Fruit fly (Drosophila melanogaster): ENCODE results near the gene CG9396.
A peak's percentile ranks its signal among the peaks of the same experiment; 100 is the strongest.

The CG9396 gene

dm6 chr3R:9559413-9560014 lies 11.9 kb downstream of the CG9396 start, which contains the start of the genes AP-1mu and MBD-like (continued):
- TF ChIP-seq Scr (GFP tag; IDR thresholded peaks at IDR 0.05; ENCODE audit: partially characterized antibody), result peak; percentile 56
- no peak for TF ChIP-seq yki (optimal IDR thresholded peaks at IDR 0.05)
- peak; percentile 70 for TF ChIP-seq CHES-1-like (GFP tag; optimal IDR thresholded peaks at IDR 0.05)
- TF ChIP-seq CG12744 (GFP tag; optimal IDR thresholded peaks at IDR 0.05), result no peak
- TF ChIP-seq Gsc (GFP tag; IDR thresholded peaks at IDR 0.05), result no peak
- TF ChIP-seq Ets97D (GFP tag; optimal IDR thresholded peaks at IDR 0.05), result peak; percentile 61
- no peak for TF ChIP-seq sqz (GFP tag; optimal IDR thresholded peaks at IDR 0.05)
- peak; percentile 64 for TF ChIP-seq CG10543 (GFP tag; optimal IDR thresholded peaks at IDR 0.05)
- no peak for TF ChIP-seq usp (GFP tag; optimal IDR thresholded peaks at IDR 0.05)
- peak; percentile 46 for TF ChIP-seq CG7556 (GFP tag; optimal IDR thresholded peaks at IDR 0.05)
- TF ChIP-seq CG3407 (GFP tag; optimal IDR thresholded peaks at IDR 0.05), result no peak
- peak; percentile 64 for TF ChIP-seq Bdp1 (GFP tag; optimal IDR thresholded peaks at IDR 0.05)
- TF ChIP-seq zfh1 (GFP tag; IDR thresholded peaks at IDR 0.05), result peak; percentile 49; the same call in 2 of the 3 replicates
- TF ChIP-seq crp (GFP tag; optimal IDR thresholded peaks at IDR 0.05), result peak in 1 of 2 experiments; percentile 76
- peak; percentile 9 for TF ChIP-seq her (GFP tag; optimal IDR thresholded peaks at IDR 0.05)
- TF ChIP-seq zfh2 (GFP tag; optimal IDR thresholded peaks at IDR 0.05), result peak; percentile 81
- TF ChIP-seq CG10959 (GFP tag; IDR thresholded peaks at IDR 0.05), result no peak
- TF ChIP-seq CG18764 (GFP tag; optimal IDR thresholded peaks at IDR 0.05), result peak; percentile 28
- TF ChIP-seq psq (GFP tag; optimal IDR thresholded peaks at IDR 0.05), result no peak
- TF ChIP-seq gsb-n (tag; optimal IDR thresholded peaks at IDR 0.05), result no peak
- peak; percentile 27 for TF ChIP-seq CG8388 (GFP tag; optimal IDR thresholded peaks at IDR 0.05)
- peak; percentile 65; the same call in 2 of the 3 replicates for TF ChIP-seq ken (GFP tag; IDR thresholded peaks at IDR 0.05)
- no peak for TF ChIP-seq abd-A (tag; optimal IDR thresholded peaks at IDR 0.05)
- no peak for TF ChIP-seq cwo (GFP tag; optimal IDR thresholded peaks at IDR 0.05)
- TF ChIP-seq Hmr (GFP tag; optimal IDR thresholded peaks at IDR 0.05), result peak; percentile 64
- TF ChIP-seq CG7745 (tag; optimal IDR thresholded peaks at IDR 0.05), result no peak
- TF ChIP-seq YL-1 (GFP tag; optimal IDR thresholded peaks at IDR 0.05), result peak; percentile 83
- TF ChIP-seq Fer3 (tag; optimal IDR thresholded peaks at IDR 0.05), result peak; percentile 53
- peak; percentile 47 for TF ChIP-seq CG3281 (GFP tag; optimal IDR thresholded peaks at IDR 0.05)
- peak; percentile 22 for TF ChIP-seq vfl (GFP tag; optimal IDR thresholded peaks at IDR 0.05)
- TF ChIP-seq sc (optimal IDR thresholded peaks at IDR 0.05), result no peak
- peak; percentile 30 for TF ChIP-seq sc (GFP tag; optimal IDR thresholded peaks at IDR 0.05)
- peak; percentile 47 for TF ChIP-seq shn (GFP tag; optimal IDR thresholded peaks at IDR 0.05)
- no peak for TF ChIP-seq ttk (GFP tag; IDR thresholded peaks at IDR 0.05)
- no peak for TF ChIP-seq CG6854 (GFP tag; optimal IDR thresholded peaks at IDR 0.05)
- peak; percentile 72 for TF ChIP-seq NfI (GFP tag; optimal IDR thresholded peaks at IDR 0.05)
- TF ChIP-seq ATbp (GFP tag; optimal IDR thresholded peaks at IDR 0.05), result no peak
- peak; percentile 53 for TF ChIP-seq CG33557 (GFP tag; optimal IDR thresholded peaks at IDR 0.05)
- peak; percentile 34; the same call in 1 of the 2 replicates for TF ChIP-seq wor (GFP tag; IDR thresholded peaks at IDR 0.05)
- TF ChIP-seq lov (optimal IDR thresholded peaks at IDR 0.05), result no peak
- TF ChIP-seq lov (GFP tag; IDR thresholded peaks at IDR 0.05), result no peak
- no peak for TF ChIP-seq pfk (GFP tag; optimal IDR thresholded peaks at IDR 0.05)
- TF ChIP-seq danr (GFP tag; IDR thresholded peaks at IDR 0.05), result no peak
- TF ChIP-seq ap (GFP tag; IDR thresholded peaks at IDR 0.05), result no peak
- TF ChIP-seq Opbp (GFP tag; IDR thresholded peaks at IDR 0.05; ENCODE audit: partially characterized antibody), result no peak
- peak; percentile 68 for TF ChIP-seq pho (GFP tag; optimal IDR thresholded peaks at IDR 0.05)
- TF ChIP-seq HLH54F (GFP tag; optimal IDR thresholded peaks at IDR 0.05), result peak; percentile 80
- no peak for TF ChIP-seq gem (tag; optimal IDR thresholded peaks at IDR 0.05)
- TF ChIP-seq CG30403 (GFP tag; optimal IDR thresholded peaks at IDR 0.05), result peak; percentile 83
- TF ChIP-seq CG13296 (GFP tag; optimal IDR thresholded peaks at IDR 0.05), result peak; percentile 31
- peak; percentile 73 for TF ChIP-seq stwl (tag; optimal IDR thresholded peaks at IDR 0.05)

Data from whole organism, embryonic.